Fruit fly (Drosophila melanogaster) whole organism, pupa: ENCODE results near the gene CG3597.

ENCODE experiments used
- CG10348 ChIP-seq: fragments of 200-800 bp; sonication (Bioruptor generic); IDR thresholded peaks from 2 replicates; pipeline ENCODE4 v1.3.6; 2022; ENCODE audit warnings: missing biosample characterization, missing genetic modification characterization
- CG12605 ChIP-seq: fragments of 200-800 bp; sonication (Bioruptor generic); IDR thresholded peaks from 2 replicates; pipeline ENCODE4 v1.3.6; 2022; ENCODE audit warnings: missing biosample characterization, missing genetic modification characterization
- CG13204 ChIP-seq: fragments of 200-800 bp; sonication (Bioruptor generic); optimal IDR thresholded peaks from 2 replicates; lab custom pipeline; 2018; ENCODE audit warnings: missing biosample characterization, mild to moderate bottlenecking, missing genetic modification characterization, moderate library complexity
- CG14655 ChIP-seq: fragments of 200-800 bp; sonication (Bioruptor generic); optimal IDR thresholded peaks from 3 replicates; lab custom pipeline; 2017; ENCODE audit warnings: mild to moderate bottlenecking, missing biosample characterization, missing genetic modification reagents, missing genetic modification characterization
- CG15710 ChIP-seq: fragments of 200-800 bp; sonication (Bioruptor generic); optimal IDR thresholded peaks from 2 replicates; lab custom pipeline; 2018; ENCODE audit warnings: missing biosample characterization, mild to moderate bottlenecking, missing genetic modification characterization, moderate library complexity
- CG17806 ChIP-seq: fragments of 200-800 bp; sonication (Bioruptor generic); optimal IDR thresholded peaks from 2 replicates; lab custom pipeline; 2018; ENCODE audit warnings: missing biosample characterization, mild to moderate bottlenecking, missing genetic modification characterization, moderate library complexity
- CG32121 ChIP-seq: fragments of 200-800 bp; sonication (Bioruptor generic); IDR thresholded peaks from 2 replicates; pipeline ENCODE4 v1.3.6; 2022; ENCODE audit warnings: missing biosample characterization, missing genetic modification characterization
- CG34367 ChIP-seq: fragments of 200-800 bp; sonication (Bioruptor generic); optimal IDR thresholded peaks from 2 replicates; lab custom pipeline; 2018; ENCODE audit warnings: missing biosample characterization, mild to moderate bottlenecking, missing genetic modification characterization
- CG4496 ChIP-seq: fragments of 200-800 bp; sonication (Bioruptor generic); IDR thresholded peaks from 3 replicates; pipeline ENCODE4 v1.3.6; 2022; ENCODE audit warnings: missing biosample characterization, missing genetic modification characterization
- CG8159 ChIP-seq: fragments of 200-800 bp; sonication (Bioruptor generic); optimal IDR thresholded peaks from 3 replicates; lab custom pipeline; 2018; ENCODE audit warnings: missing biosample characterization, mild to moderate bottlenecking, missing genetic modification characterization, moderate library complexity
- CG8301 ChIP-seq: fragments of 200-800 bp; sonication (Bioruptor generic); optimal IDR thresholded peaks from 2 replicates; lab custom pipeline; 2018; ENCODE audit warnings: missing biosample characterization, mild to moderate bottlenecking, missing genetic modification characterization
- CG9948 ChIP-seq: fragments of 200-800 bp; sonication (Bioruptor generic); optimal IDR thresholded peaks from 2 replicates; lab custom pipeline; 2018; ENCODE audit warnings: missing biosample characterization, mild to moderate bottlenecking, missing genetic modification characterization, moderate library complexity
- D1 ChIP-seq: fragments of 200-800 bp; sonication (Bioruptor generic); optimal IDR thresholded peaks from 2 replicates; lab custom pipeline; 2018; ENCODE audit warnings: missing biosample characterization, mild to moderate bottlenecking, missing genetic modification characterization, moderate library complexity
- EcR ChIP-seq: fragments of 200-800 bp; sonication (Bioruptor generic); optimal IDR thresholded peaks from 3 replicates; lab custom pipeline; 2019; ENCODE audit warnings: missing biosample characterization, missing genetic modification characterization, mild to moderate bottlenecking, moderate library complexity, missing genetic modification reagents
- Ets98B ChIP-seq: fragments of 200-800 bp; sonication (Bioruptor generic); IDR thresholded peaks from 2 replicates; pipeline ENCODE4 v1.3.6; 2022; ENCODE audit warnings: missing biosample characterization, missing genetic modification characterization
- Pif1A ChIP-seq: fragments of 200-800 bp; sonication (Bioruptor generic); optimal IDR thresholded peaks from 3 replicates; lab custom pipeline; 2016; ENCODE audit warnings: missing biosample characterization, missing genetic modification characterization
- Pif1B ChIP-seq: fragments of 200-800 bp; sonication (Bioruptor generic); optimal IDR thresholded peaks from 3 replicates; lab custom pipeline; 2016; ENCODE audit warnings: missing biosample characterization, missing genetic modification characterization
- Snoo ChIP-seq: fragments of 200-800 bp; sonication (Bioruptor generic); optimal IDR thresholded peaks from 3 replicates; lab custom pipeline; 2017; ENCODE audit warnings: missing biosample characterization, mild to moderate bottlenecking, missing genetic modification characterization, inconsistent platforms
- fd96Ca ChIP-seq: fragments of 200-800 bp; sonication (Bioruptor generic); IDR thresholded peaks from 3 replicates; pipeline ENCODE4 v1.3.6; 2022; ENCODE audit warnings: missing biosample characterization, missing genetic modification characterization
- gl ChIP-seq: fragments of 200-800 bp; sonication (Bioruptor generic); optimal IDR thresholded peaks from 2 replicates; lab custom pipeline; 2018; ENCODE audit warnings: missing biosample characterization, mild to moderate bottlenecking, missing genetic modification characterization
- rn ChIP-seq: fragments of 200-800 bp; sonication (Bioruptor generic); IDR thresholded peaks from 2 replicates; pipeline ENCODE4 v1.3.6; 2022; ENCODE audit warnings: missing biosample characterization, missing genetic modification characterization

CG3597 gene

dm6 chr2L:2361893-2362807, 9.2 kb downstream of the CG3597 start:
- TF ChIP-seq CG9948 (no peak), CG13204 (GFP tag; lab: Kevin White, UChicago) (no peak), CG12605 (no peak), CG14655 (GFP tag; lab: Kevin White, UChicago) (no peak), Snoo (no peak), CG34367 (tag; lab: Kevin White, UChicago) (no peak), CG4496 (GFP tag; lab: Robert Waterston, UW) (no peak), CG15710 (no peak), EcR (GFP tag; lab: Kevin White, UChicago) (no peak), CG32121 (GFP tag; lab: Robert Waterston, UW) (no peak)

DNA sequence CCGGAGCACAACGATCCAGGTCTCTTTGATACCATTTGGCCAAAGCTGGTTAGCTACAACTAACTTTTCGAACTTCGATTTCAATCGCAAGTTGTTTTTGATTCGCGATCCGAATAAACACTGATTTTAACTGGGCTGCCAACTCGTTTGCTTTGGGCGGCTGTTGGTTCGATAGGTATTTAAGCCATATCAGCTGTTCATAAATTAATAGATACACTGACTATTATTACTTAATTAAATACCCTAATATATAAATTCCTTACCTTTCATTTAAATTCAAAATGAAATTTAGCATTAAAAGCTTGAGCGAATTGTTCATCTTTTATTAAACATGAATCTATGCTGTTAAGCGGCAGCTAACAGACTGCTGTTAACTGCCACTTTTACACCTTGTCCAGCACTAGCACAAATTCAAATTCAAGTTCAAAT, 14.1 kb downstream of the CG3597 start, which contains the start of gene CG9967:
Gene CG9967 (minus strand): TSS at position 129 of the 429 bp plus-strand sequence.
- TF ChIP-seq CG15710 (no peak), CG4496 (GFP tag; lab: Robert Waterston, UW) (no peak), Pif1A (GFP tag; lab: Kevin White, UChicago) (no peak), gl (no peak), Ets98B (GFP tag; lab: Robert Waterston, UW) (no peak), CG8159 (tag; lab: Kevin White, UChicago) (no peak), CG8301 (tag; lab: Kevin White, UChicago) (no peak), CG10348 (GFP tag; lab: Robert Waterston, UW) (no peak), fd96Ca (GFP tag; lab: Robert Waterston, UW) (no peak), CG9948 (no peak), Snoo (no peak), CG32121 (GFP tag; lab: Robert Waterston, UW) (no peak), CG14655 (GFP tag; lab: Kevin White, UChicago) (no peak), CG34367 (tag; lab: Kevin White, UChicago) (no peak), rn (GFP tag; lab: Robert Waterston, UW) (no peak), EcR (GFP tag; lab: Kevin White, UChicago) (no peak), CG12605 (no peak), CG13204 (GFP tag; lab: Kevin White, UChicago) (no peak)

dm6 chr2L:2348479-2348878, 22.8 kb downstream of the CG3597 start:
- TF ChIP-seq CG32121 (GFP tag; lab: Robert Waterston, UW) (no peak), Pif1B (no peak), CG4496 (GFP tag; lab: Robert Waterston, UW) (no peak), EcR (GFP tag; lab: Kevin White, UChicago) (no peak), fd96Ca (GFP tag; lab: Robert Waterston, UW) (no peak), rn (GFP tag; lab: Robert Waterston, UW) (no peak), CG14655 (GFP tag; lab: Kevin White, UChicago) (no peak), CG9948 (no peak), Pif1A (GFP tag; lab: Kevin White, UChicago) (no peak), CG34367 (tag; lab: Kevin White, UChicago) (no peak), D1 (tag; lab: Kevin White, UChicago) (no peak), CG10348 (GFP tag; lab: Robert Waterston, UW) (no peak), CG17806 (tag; lab: Kevin White, UChicago) (no peak), CG8301 (tag; lab: Kevin White, UChicago) (no peak), CG13204 (GFP tag; lab: Kevin White, UChicago) (no peak)
